Fruit fly (Drosophila melanogaster): ENCODE measurements around the gene CG15578.

Gene CG15578

DNA sequence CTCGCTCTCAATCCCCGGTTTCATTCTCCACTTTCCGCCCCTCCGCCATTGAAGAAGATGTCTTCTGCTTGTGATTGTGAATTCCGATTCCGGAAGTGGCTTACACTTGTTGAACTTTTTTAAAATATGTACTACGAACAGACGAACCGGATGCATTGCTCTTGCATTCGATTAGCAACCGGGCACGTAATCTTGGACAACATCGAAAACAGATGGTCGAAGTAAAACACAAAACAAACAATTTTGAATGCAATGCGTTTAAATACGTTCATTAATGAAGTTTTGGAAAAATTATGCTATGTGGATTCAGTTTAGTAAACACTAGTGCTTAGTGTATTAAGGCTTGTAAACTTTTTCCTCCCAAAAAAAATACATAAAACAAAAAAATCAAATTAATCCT lies 31.7 kb downstream of the CG15578 start, which contains the start of gene Muc4B:
Muc4B (minus strand) TSS at position 101 of the 400 bp plus-strand sequence.
- TF ChIP-seq dsx (GFP tag; optimal IDR thresholded peaks at IDR 0.05; ENCODE audit: poor library complexity, severe bottlenecking) (no peak), esn (GFP tag; optimal IDR thresholded peaks at IDR 0.05) (no peak), CG11902 (GFP tag; optimal IDR thresholded peaks at IDR 0.05) (no peak), Blimp-1 (GFP tag; optimal IDR thresholded peaks at IDR 0.05) (no peak), Smox (GFP tag; optimal IDR thresholded peaks at IDR 0.05) (no peak), CG32006 (GFP tag; optimal IDR thresholded peaks at IDR 0.05) (no peak), topi (GFP tag; optimal IDR thresholded peaks at IDR 0.05) (no peak), Sox102F (GFP tag; optimal IDR thresholded peaks at IDR 0.05) (no peak), CG11762 (GFP tag; optimal IDR thresholded peaks at IDR 0.05; ENCODE audit: insufficient read depth) (no peak), Hr38 (GFP tag; optimal IDR thresholded peaks at IDR 0.05) (no peak), eg (GFP tag; IDR thresholded peaks at IDR 0.05) (no peak), CG31627 (GFP tag; optimal IDR thresholded peaks at IDR 0.05) (no peak), achi (GFP tag; optimal IDR thresholded peaks at IDR 0.05) (no peak), ss (GFP tag; optimal IDR thresholded peaks at IDR 0.05) (no peak), CG3919 (GFP tag; optimal IDR thresholded peaks at IDR 0.05) (no peak), CG6163 (GFP tag; IDR thresholded peaks at IDR 0.05) (no peak), cyc (GFP tag; optimal IDR thresholded peaks at IDR 0.05) (no peak), CG15336 (GFP tag; IDR thresholded peaks at IDR 0.05) (no peak)

DNA sequence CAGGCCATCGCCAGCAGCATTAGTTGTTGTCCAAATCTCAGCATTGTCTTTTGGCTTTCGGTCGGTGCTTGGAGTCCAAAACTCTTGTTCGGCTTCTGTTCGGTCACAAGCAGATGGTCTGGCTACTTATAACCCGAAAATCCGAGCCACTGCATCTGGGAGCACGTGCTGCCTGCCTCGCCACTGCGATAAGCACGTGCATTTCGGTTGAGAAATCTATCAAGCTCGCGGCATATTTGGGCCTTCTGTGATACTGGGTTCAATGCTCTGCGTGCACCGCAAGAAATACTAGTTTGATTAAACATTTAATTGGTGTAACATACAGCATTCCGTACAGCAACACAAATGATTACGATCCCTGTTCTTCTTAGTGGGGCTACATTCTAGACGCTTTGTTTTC lies 35.0 kb downstream of the CG15578 start, which contains the start of gene Femcoat:
Femcoat (minus strand) TSS at position 101 of the 400 bp plus-strand sequence.
- TF ChIP-seq CG3032 (tag; optimal IDR thresholded peaks at IDR 0.05), result no peak
- TF ChIP-seq CG4318 (GFP tag; optimal IDR thresholded peaks at IDR 0.05), result no peak
- no peak for TF ChIP-seq CG8319 (GFP tag; optimal IDR thresholded peaks at IDR 0.05)
- no peak for TF ChIP-seq Hr38 (GFP tag; optimal IDR thresholded peaks at IDR 0.05)
- no peak for TF ChIP-seq fd59A (GFP tag; optimal IDR thresholded peaks at IDR 0.05)
- no peak for TF ChIP-seq Met (GFP tag; optimal IDR thresholded peaks at IDR 0.05)
- no peak for TF ChIP-seq net (GFP tag; optimal IDR thresholded peaks at IDR 0.05)
- TF ChIP-seq lz (GFP tag; optimal IDR thresholded peaks at IDR 0.05), result no peak
- TF ChIP-seq svp (GFP tag), result no peak
- TF ChIP-seq CG1621 (tag; optimal IDR thresholded peaks at IDR 0.05), result no peak
- TF ChIP-seq CG7368 (GFP tag; optimal IDR thresholded peaks at IDR 0.05), result no peak
- TF ChIP-seq CG11294 (GFP tag; IDR thresholded peaks at IDR 0.05), result no peak
- TF ChIP-seq CG6854 (GFP tag; optimal IDR thresholded peaks at IDR 0.05), result no peak
- TF ChIP-seq Eip75B (GFP tag; optimal IDR thresholded peaks at IDR 0.05), result no peak
- TF ChIP-seq CG15336 (GFP tag; IDR thresholded peaks at IDR 0.05), result no peak
- no peak for TF ChIP-seq Eip93F (GFP tag; optimal IDR thresholded peaks at IDR 0.05)

DNA sequence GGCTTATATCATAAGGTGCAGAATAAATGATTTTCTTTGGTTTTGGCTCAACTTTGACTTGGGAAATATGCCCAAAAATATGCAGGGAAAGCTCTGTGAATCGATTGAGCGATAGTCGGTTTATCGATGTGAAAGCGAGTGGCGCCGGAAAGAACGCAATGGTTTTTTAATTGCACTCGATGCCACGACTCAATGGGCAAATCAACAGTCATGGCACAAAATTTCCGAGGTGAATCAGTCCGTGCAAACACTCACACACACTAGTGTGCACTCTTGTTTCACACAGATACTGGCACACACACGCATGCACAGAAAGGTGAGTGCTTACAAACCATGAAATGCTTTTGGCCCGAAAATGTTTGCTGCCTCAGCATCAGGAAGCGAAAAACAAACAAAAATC lies 37.6 kb downstream of the CG15578 start:
- TF ChIP-seq dac (GFP tag; optimal IDR thresholded peaks at IDR 0.05) (no peak), Lpt (GFP tag; optimal IDR thresholded peaks at IDR 0.05) (no peak), CG8119 (GFP tag; IDR thresholded peaks at IDR 0.05) (no peak), CG6792 (GFP tag; optimal IDR thresholded peaks at IDR 0.05) (no peak), pdm3 (GFP tag; optimal IDR thresholded peaks at IDR 0.05) (no peak), CG4318 (GFP tag; optimal IDR thresholded peaks at IDR 0.05) (no peak), Sox15 (GFP tag; optimal IDR thresholded peaks at IDR 0.05) (no peak)
